Worm (Caenorhabditis elegans): ENCODE data around the gene srd-39.

The srd-39 gene

DNA sequence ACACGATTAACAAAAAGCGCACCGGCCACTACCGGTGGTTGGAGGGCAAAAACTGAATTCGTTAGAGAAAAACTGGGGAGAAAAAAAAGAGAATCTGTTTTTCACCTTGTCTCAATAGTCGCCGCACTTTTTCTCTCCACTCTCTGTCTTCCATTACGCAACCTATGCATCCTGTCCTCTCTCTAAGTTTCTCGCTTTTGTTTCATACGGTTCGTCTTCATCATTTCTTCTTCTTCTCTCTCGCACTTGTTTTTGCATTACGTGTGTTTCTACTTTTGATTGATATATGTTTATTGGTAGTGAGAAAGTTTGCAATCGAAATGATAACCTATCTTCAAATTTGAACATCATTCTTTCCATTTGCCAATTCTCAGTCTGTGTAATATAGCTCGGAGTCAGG is 20.2 kb upstream of the srd-39 start (continued):
- TF ChIP-seq dve-1 (tag; optimal IDR thresholded peaks at IDR 0.05; ENCODE audit: insufficient read depth): peak; percentile 37
- peak; percentile 44 for TF ChIP-seq hlh-30 (tag; optimal IDR thresholded peaks at IDR 0.05; ENCODE audit: insufficient read depth)
- TF ChIP-seq Y105C5A.15 (GFP tag; IDR thresholded peaks at IDR 0.05): no peak
- TF ChIP-seq F49E8.2 (tag; optimal IDR thresholded peaks at IDR 0.05; ENCODE audit: borderline replicate concordance): no peak
- TF ChIP-seq snpc-1.2 (GFP tag; IDR thresholded peaks at IDR 0.05): no peak
- TF ChIP-seq mxl-2 (GFP tag; conservative IDR thresholded peaks at IDR 0.05): no peak

DNA sequence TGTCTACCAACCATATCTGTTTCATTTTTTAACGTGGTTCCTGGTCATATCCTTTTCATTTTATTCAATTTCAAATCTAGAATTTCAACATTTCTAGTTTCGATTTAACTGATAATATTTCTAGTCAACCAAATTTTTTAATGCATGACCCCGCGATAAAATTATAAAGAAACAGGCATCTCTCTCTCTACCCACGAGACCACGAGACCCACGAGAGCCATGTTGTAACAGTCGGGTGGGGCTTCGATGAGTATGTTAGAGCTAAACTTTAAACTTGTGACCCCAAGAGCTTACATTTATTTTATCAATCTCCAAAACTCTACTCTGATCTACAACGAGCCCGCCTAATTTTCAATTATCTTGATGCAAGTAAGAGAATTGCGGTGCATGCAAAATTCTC is 17.9 kb upstream of the srd-39 start:
- no peak for TF ChIP-seq unc-130 (GFP tag; optimal IDR thresholded peaks at IDR 0.05)
- TF ChIP-seq mxl-3 (GFP tag; optimal IDR thresholded peaks at IDR 0.05): no peak
- TF ChIP-seq nhr-48 (tag; optimal IDR thresholded peaks at IDR 0.05): no peak
- TF ChIP-seq mdl-1 (tag; optimal IDR thresholded peaks at IDR 0.05): peak in 1 of 2 experiments; percentile 20
- TF ChIP-seq duxl-1 (tag; optimal IDR thresholded peaks at IDR 0.05; ENCODE audit: poor library complexity): no peak
- no peak for TF ChIP-seq D1046.2 (GFP tag; IDR thresholded peaks at IDR 0.05)
- TF ChIP-seq hmg-1.1 (GFP tag; IDR thresholded peaks at IDR 0.05): no peak
- TF ChIP-seq Y5F2A.4 (GFP tag; optimal IDR thresholded peaks at IDR 0.05): no peak
- TF ChIP-seq snpc-1.2 (GFP tag; IDR thresholded peaks at IDR 0.05): no peak
- TF ChIP-seq gei-8 (GFP tag; optimal IDR thresholded peaks at IDR 0.05): no peak
- no peak for TF ChIP-seq lin-13 (GFP tag; optimal IDR thresholded peaks at IDR 0.05)
- no peak for TF ChIP-seq F10B5.3 (tag; optimal IDR thresholded peaks at IDR 0.05)
- TF ChIP-seq hlh-30 (tag; optimal IDR thresholded peaks at IDR 0.05; ENCODE audit: insufficient read depth): peak; percentile 72
- TF ChIP-seq nhr-42 (GFP tag; IDR thresholded peaks at IDR 0.05): no peak
- TF ChIP-seq dmd-8 (GFP tag; IDR thresholded peaks at IDR 0.05): no peak
- peak; percentile 66 for TF ChIP-seq dve-1 (tag; optimal IDR thresholded peaks at IDR 0.05; ENCODE audit: insufficient read depth)
- no peak for TF ChIP-seq lin-29 (GFP tag; IDR thresholded peaks at IDR 0.05)
- no peak for TF ChIP-seq mdt-29 (GFP tag; IDR thresholded peaks at IDR 0.05)
- TF ChIP-seq hif-1 (tag; optimal IDR thresholded peaks at IDR 0.05): no peak
- no peak for TF ChIP-seq mes-2 (tag; optimal IDR thresholded peaks at IDR 0.05; ENCODE audit: poor library complexity, severe bottlenecking)
- TF ChIP-seq Y48G9A.11 (GFP tag; IDR thresholded peaks at IDR 0.05): no peak

ce11 chrX:13317532-13317931 is 17.1 kb upstream of the srd-39 start:
- TF ChIP-seq mdl-1 (tag; optimal IDR thresholded peaks at IDR 0.05) (no peak), daf-16 (GFP tag; optimal IDR thresholded peaks at IDR 0.05) (peak in 1 of 2 experiments; percentile 45), daf-16 (tag; optimal IDR thresholded peaks at IDR 0.05) (no peak), nhr-25 (tag; optimal IDR thresholded peaks at IDR 0.05; ENCODE audit: borderline replicate concordance, insufficient read depth) (no peak), nhr-11 (tag; optimal IDR thresholded peaks at IDR 0.05) (peak; percentile 33), lin-13 (GFP tag; optimal IDR thresholded peaks at IDR 0.05) (no peak), F26F4.8 (GFP tag; conservative IDR thresholded peaks at IDR 0.05) (no peak)

- peak in 1 of 2 experiments; percentile 35 for TF ChIP-seq mdl-1 (tag; optimal IDR thresholded peaks at IDR 0.05)
- TF ChIP-seq daf-16 (GFP tag; optimal IDR thresholded peaks at IDR 0.05): no peak
- no peak for TF ChIP-seq daf-16 (tag; optimal IDR thresholded peaks at IDR 0.05)
- no peak for TF ChIP-seq madf-5 (GFP tag; IDR thresholded peaks at IDR 0.05)
- no peak for TF ChIP-seq cey-2 (tag; optimal IDR thresholded peaks at IDR 0.05; ENCODE audit: borderline replicate concordance, insufficient read depth)
- TF ChIP-seq dmd-6 (GFP tag; IDR thresholded peaks at IDR 0.05): no peak
- no peak for TF ChIP-seq skn-1 (tag; optimal IDR thresholded peaks at IDR 0.05)
- TF ChIP-seq mxl-3 (GFP tag; optimal IDR thresholded peaks at IDR 0.05): no peak
- TF ChIP-seq duxl-1 (tag; optimal IDR thresholded peaks at IDR 0.05; ENCODE audit: poor library complexity): no peak
- TF ChIP-seq nhr-28 (tag; optimal IDR thresholded peaks at IDR 0.05): peak; percentile 94
- no peak for TF ChIP-seq mxl-2 (GFP tag; conservative IDR thresholded peaks at IDR 0.05)
- peak; percentile 5 for TF ChIP-seq mep-1 (tag; optimal IDR thresholded peaks at IDR 0.05)
- no peak for TF ChIP-seq madf-9 (GFP tag; conservative IDR thresholded peaks at IDR 0.05)
- no peak for TF ChIP-seq unc-130 (GFP tag; optimal IDR thresholded peaks at IDR 0.05)
- TF ChIP-seq Y75B8A.6 (GFP tag; IDR thresholded peaks at IDR 0.05): no peak
- no peak for TF ChIP-seq zip-11 (GFP tag; IDR thresholded peaks at IDR 0.05)
- no peak for TF ChIP-seq dmd-8 (GFP tag; IDR thresholded peaks at IDR 0.05)
- TF ChIP-seq jun-1 (tag; optimal IDR thresholded peaks at IDR 0.05): no peak
- TF ChIP-seq dmd-9 (GFP tag; IDR thresholded peaks at IDR 0.05): no peak
- no peak for TF ChIP-seq nhr-237 (tag; optimal IDR thresholded peaks at IDR 0.05)
- TF ChIP-seq set-16 (GFP tag; IDR thresholded peaks at IDR 0.05): no peak
- peak; percentile 35 for TF ChIP-seq hlh-11 (tag; optimal IDR thresholded peaks at IDR 0.05)
Observed at ce11 chrX:13315093-13315492, 14.7 kb upstream of the srd-39 start.

Data from whole organism, L4 larva.